Fruit fly (Drosophila melanogaster): ENCODE results near the gene CG1631.

CG1631 gene

DNA sequence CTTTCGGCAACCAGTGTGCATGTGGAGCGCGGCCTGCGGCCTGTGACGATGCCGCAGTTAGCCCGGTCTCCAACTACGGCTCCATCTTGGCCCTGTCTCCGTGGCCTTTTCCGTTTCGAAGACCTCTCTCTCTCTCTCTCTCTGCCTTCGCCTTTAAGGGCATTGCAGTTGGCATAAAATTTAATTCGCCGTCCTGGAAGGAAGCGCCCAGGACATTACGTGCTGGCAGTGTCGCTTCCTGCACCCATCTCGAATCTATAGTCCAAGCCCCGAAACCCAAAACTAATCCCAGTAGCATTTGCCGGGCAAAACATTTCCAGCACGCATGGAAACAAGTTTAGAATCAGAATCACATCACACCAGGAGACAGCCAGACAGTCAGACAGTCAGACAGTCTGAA lies at the start of gene CG1631:
CG1631 (plus strand) TSS at position 301 of the 400 bp plus-strand sequence.
- TF ChIP-seq CG8478 (optimal IDR thresholded peaks at IDR 0.05), result no peak
- TF ChIP-seq CTCF (optimal IDR thresholded peaks at IDR 0.05), result no peak

DNA sequence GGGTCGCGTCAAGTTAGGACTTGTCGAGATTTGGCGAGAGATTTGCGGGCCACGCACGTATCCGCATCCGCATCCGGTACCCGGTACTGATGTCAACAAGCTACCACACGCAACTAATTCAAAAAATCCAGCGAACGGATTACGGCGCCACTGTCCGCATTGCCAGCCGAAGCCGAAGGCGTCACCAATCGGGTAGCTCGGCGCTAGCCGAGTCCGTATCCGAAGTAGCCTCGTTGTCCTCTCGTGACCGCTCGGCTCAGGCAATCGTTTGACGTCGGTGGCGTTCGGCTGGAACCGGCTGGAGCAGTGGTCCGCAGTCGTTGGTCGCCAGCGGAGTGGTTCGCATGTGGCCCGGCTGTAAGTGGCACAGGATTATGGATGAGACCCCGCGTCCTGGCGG lies 3.0 kb downstream of the CG1631 start, which contains the start of gene CG1504:
CG1504 (minus strand) TSS at position 95 of the 400 bp plus-strand sequence.
- peak in 1 of 2 experiments; percentile 16 for TF ChIP-seq CTCF (optimal IDR thresholded peaks at IDR 0.05)
- TF ChIP-seq CG8478 (optimal IDR thresholded peaks at IDR 0.05), result no peak

DNA sequence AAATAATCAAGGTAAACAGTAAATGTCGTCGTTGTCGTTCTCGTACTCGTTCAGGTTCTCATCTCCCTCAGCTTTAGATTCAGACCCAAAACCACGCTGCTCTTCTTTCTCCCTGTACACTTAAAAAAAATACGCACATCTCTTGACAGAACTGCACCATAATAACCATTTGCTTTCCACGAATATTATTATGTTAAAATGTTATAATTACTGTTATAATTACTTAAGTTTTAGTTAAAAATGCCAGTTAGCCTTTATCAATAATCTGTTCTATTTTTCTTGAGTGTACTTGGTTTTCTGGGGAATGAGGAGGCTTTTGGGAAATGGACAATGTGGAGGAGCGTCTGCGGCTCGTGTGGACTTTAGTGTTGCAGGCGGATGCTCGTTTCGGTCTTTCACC lies 15.0 kb downstream of the CG1631 start:
- no peak for TF ChIP-seq CG8478 (optimal IDR thresholded peaks at IDR 0.05)
- TF ChIP-seq CTCF (optimal IDR thresholded peaks at IDR 0.05), result no peak

DNA sequence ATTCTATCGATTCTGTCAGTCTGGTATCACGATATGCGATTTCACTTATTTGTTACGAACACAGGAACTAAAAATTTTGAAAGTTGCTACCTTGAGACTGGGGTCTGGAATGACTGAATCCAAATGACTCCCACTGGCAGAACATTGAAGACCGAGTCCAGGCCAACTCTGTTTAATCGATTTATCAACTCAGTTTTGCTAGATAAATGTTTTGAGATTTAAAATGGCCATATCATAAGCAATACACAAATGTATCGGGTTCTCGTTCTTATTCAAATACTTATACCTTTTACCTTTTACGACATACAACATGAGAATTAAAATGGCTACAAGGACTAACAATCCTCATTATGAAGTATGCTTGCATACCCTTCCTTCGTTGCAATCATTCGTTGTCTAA lies 49.2 kb downstream of the CG1631 start, which contains the start of gene CG12679:
CG12679 (minus strand) TSS at position 101 of the 400 bp plus-strand sequence.
- TF ChIP-seq CG8478 (optimal IDR thresholded peaks at IDR 0.05) (no peak), CTCF (optimal IDR thresholded peaks at IDR 0.05) (no peak)
